Fruit fly (Drosophila melanogaster) whole organism, embryonic: ENCODE measurements around the gene Cyp310a1.

Source experiments
- Blimp-1 ChIP-seq: fragments of 200-800 bp; sonication (Bioruptor generic); optimal IDR thresholded peaks from 3 replicates; lab custom pipeline; 2018; ENCODE audit warnings: missing biosample characterization, missing genetic modification characterization, mild to moderate bottlenecking, moderate library complexity, missing genetic modification reagents
- CG10321 ChIP-seq: fragments of 200-800 bp; sonication (Bioruptor generic); IDR thresholded peaks from 2 replicates; pipeline ENCODE4 v1.3.6; 2022; ENCODE audit warnings: missing biosample characterization, missing genetic modification characterization
- CG10979 ChIP-seq: fragments of 200-800 bp; sonication (Bioruptor generic); optimal IDR thresholded peaks from 2 replicates; lab custom pipeline; 2018; ENCODE audit warnings: missing biosample characterization, mild to moderate bottlenecking, missing genetic modification characterization, moderate library complexity
- CG11085 ChIP-seq: fragments of 200-800 bp; sonication (Bioruptor generic); IDR thresholded peaks from 2 replicates; pipeline ENCODE4 v1.3.6; 2022; ENCODE audit warnings: missing biosample characterization, missing genetic modification characterization
- CG11398 ChIP-seq: fragments of 200-800 bp; sonication (Bioruptor generic); optimal IDR thresholded peaks from 2 replicates; lab custom pipeline; 2016; ENCODE audit warnings: missing biosample characterization, missing genetic modification characterization
- CG11695 ChIP-seq: fragments of 200-800 bp; sonication (Bioruptor generic); IDR thresholded peaks from 3 replicates; pipeline ENCODE4 v1.3.6; 2022; ENCODE audit warnings: missing biosample characterization, missing genetic modification characterization
- CG12659 ChIP-seq: fragments of 200-800 bp; sonication (Bioruptor generic); optimal IDR thresholded peaks from 3 replicates; lab custom pipeline; 2017; ENCODE audit warnings: mild to moderate bottlenecking, missing biosample characterization, missing genetic modification reagents, missing genetic modification characterization
- CG13424 ChIP-seq: fragments of 200-800 bp; sonication (Bioruptor generic); optimal IDR thresholded peaks from 2 replicates; lab custom pipeline; 2019; ENCODE audit warnings: missing biosample characterization, mild to moderate bottlenecking, missing genetic modification characterization, moderate library complexity
- CG15269 ChIP-seq: fragments of 200-800 bp; sonication (Bioruptor generic); optimal IDR thresholded peaks from 2 replicates; lab custom pipeline; 2018; ENCODE audit warnings: missing biosample characterization, mild to moderate bottlenecking, missing genetic modification characterization, moderate library complexity
- CG15479 ChIP-seq: fragments of 200-800 bp; sonication (Bioruptor generic); optimal IDR thresholded peaks from 3 replicates; lab custom pipeline; 2019; ENCODE audit warnings: missing biosample characterization, mild to moderate bottlenecking, missing genetic modification characterization, moderate library complexity
- CG16863 ChIP-seq: fragments of 200-800 bp; sonication (Bioruptor generic); optimal IDR thresholded peaks from 3 replicates; lab custom pipeline; 2016; ENCODE audit warnings: missing biosample characterization, missing genetic modification characterization
- CG2678 ChIP-seq: fragments of 200-800 bp; sonication (Bioruptor generic); optimal IDR thresholded peaks from 3 replicates; lab custom pipeline; 2019; ENCODE audit warnings: missing biosample characterization, mild to moderate bottlenecking, missing genetic modification characterization, moderate library complexity
- CG30431 ChIP-seq: fragments of 200-800 bp; sonication (Bioruptor generic); optimal IDR thresholded peaks from 2 replicates; lab custom pipeline; 2017; ENCODE audit warnings: missing biosample characterization, missing genetic modification characterization
- CG31365 ChIP-seq: fragments of 200-800 bp; sonication (Bioruptor generic); optimal IDR thresholded peaks from 2 replicates; lab custom pipeline; 2018; ENCODE audit warnings: missing biosample characterization, mild to moderate bottlenecking, missing genetic modification characterization
- CG31388 ChIP-seq: fragments of 200-800 bp; sonication (Bioruptor generic); optimal IDR thresholded peaks from 2 replicates; lab custom pipeline; 2016; ENCODE audit warnings: missing biosample characterization, missing genetic modification characterization
- CG33213 ChIP-seq: fragments of 200-800 bp; sonication (Bioruptor generic); optimal IDR thresholded peaks from 3 replicates; lab custom pipeline; 2016; ENCODE audit warnings: missing biosample characterization, missing genetic modification characterization
- CG4404 ChIP-seq: fragments of 200-800 bp; sonication (Bioruptor generic); IDR thresholded peaks from 2 replicates; pipeline ENCODE4 v1.3.6; 2022; ENCODE audit warnings: missing biosample characterization, missing genetic modification characterization
- CG4730 ChIP-seq: fragments of 200-800 bp; sonication (Bioruptor generic); IDR thresholded peaks from 2 replicates; pipeline ENCODE4 v1.3.6; 2022; ENCODE audit warnings: missing biosample characterization, missing genetic modification characterization
- CG7745 ChIP-seq: fragments of 200-800 bp; sonication (Bioruptor generic); optimal IDR thresholded peaks from 2 replicates; lab custom pipeline; 2018; ENCODE audit warnings: missing biosample characterization, mild to moderate bottlenecking, missing genetic modification characterization, moderate library complexity
- CG7839 ChIP-seq: fragments of 200-800 bp; sonication (Bioruptor generic); optimal IDR thresholded peaks from 3 replicates; lab custom pipeline; 2018; ENCODE audit warnings: missing biosample characterization, mild to moderate bottlenecking, missing genetic modification characterization, moderate library complexity
- CG8478 ChIP-seq: fragments of >200 bp; optimal IDR thresholded peaks from 2 replicates; lab custom pipeline; 2018
- CG9876 ChIP-seq: fragments of 200-800 bp; sonication (Bioruptor generic); optimal IDR thresholded peaks from 2 replicates; lab custom pipeline; 2016; ENCODE audit warnings: missing biosample characterization, missing genetic modification characterization
- CoRest ChIP-seq: fragments of 200-800 bp; sonication (Bioruptor generic); optimal IDR thresholded peaks from 3 replicates; lab custom pipeline; 2018; ENCODE audit warnings: missing biosample characterization, mild to moderate bottlenecking, missing genetic modification characterization, moderate library complexity
- D19B ChIP-seq: fragments of 200-800 bp; sonication (Bioruptor generic); optimal IDR thresholded peaks from 2 replicates; lab custom pipeline; 2017; ENCODE audit warnings: missing biosample characterization, mild to moderate bottlenecking, missing genetic modification characterization
- Dfd ChIP-seq, 2 experiments: fragments of >200 bp; optimal IDR thresholded peaks; 2 replicates each; lab custom pipeline; 2017; ENCODE audit warnings: missing biosample characterization in 2 of 2, missing genetic modification characterization in 2 of 2
- Dip3 ChIP-seq: fragments of 200-800 bp; sonication (Bioruptor generic); optimal IDR thresholded peaks from 3 replicates; lab custom pipeline; 2016; ENCODE audit warnings: missing biosample characterization, missing genetic modification characterization
- Neu2 ChIP-seq: fragments of 200-800 bp; sonication (Bioruptor generic); optimal IDR thresholded peaks from 3 replicates; lab custom pipeline; 2016; ENCODE audit warnings: missing biosample characterization, missing genetic modification characterization, borderline replicate concordance
- Scr ChIP-seq: fragments of 200-800 bp; sonication (Bioruptor generic); IDR thresholded peaks from 2 replicates; pipeline ENCODE4 v1.3.6; 2022; ENCODE audit warnings: missing biosample characterization, missing genetic modification characterization; ENCODE audit not compliant: partially characterized antibody
- ab ChIP-seq: fragments of 200-800 bp; sonication (Bioruptor generic); optimal IDR thresholded peaks from 2 replicates; lab custom pipeline; 2016; ENCODE audit warnings: missing biosample characterization, missing genetic modification characterization
- ap ChIP-seq: fragments of 200-800 bp; sonication (Bioruptor generic); IDR thresholded peaks from 2 replicates; pipeline ENCODE4 v1.3.6; 2022; ENCODE audit warnings: missing biosample characterization, missing genetic modification characterization
- cad ChIP-seq: fragments of >200 bp; optimal IDR thresholded peaks from 2 replicates; lab custom pipeline; 2017; ENCODE audit warnings: missing biosample characterization, missing genetic modification characterization
- cato ChIP-seq: fragments of 200-800 bp; sonication (Bioruptor generic); optimal IDR thresholded peaks from 2 replicates; lab custom pipeline; 2016; ENCODE audit warnings: missing biosample characterization, missing genetic modification characterization, borderline replicate concordance
- cwo ChIP-seq: fragments of 200-800 bp; sonication (Bioruptor generic); optimal IDR thresholded peaks from 3 replicates; lab custom pipeline; 2017; ENCODE audit warnings: missing biosample characterization, missing genetic modification characterization, mild to moderate bottlenecking, moderate library complexity, missing genetic modification reagents
- gcm ChIP-seq: fragments of 200-800 bp; sonication (Bioruptor generic); optimal IDR thresholded peaks from 2 replicates; lab custom pipeline; 2019; ENCODE audit warnings: missing biosample characterization, mild to moderate bottlenecking, missing genetic modification characterization, moderate library complexity
- hbn ChIP-seq: fragments of 200-800 bp; sonication (Bioruptor generic); IDR thresholded peaks from 2 replicates; pipeline ENCODE4 v1.3.6; 2022; ENCODE audit warnings: missing biosample characterization, missing genetic modification characterization; ENCODE audit not compliant: partially characterized antibody
- insv ChIP-seq, 2 experiments: fragments of 200-800 bp; sonication (Bioruptor generic); optimal IDR thresholded peaks; 3 replicates each; lab custom pipeline; 2016 to 2018; ENCODE audit warnings: missing biosample characterization in 2 of 2, missing genetic modification characterization in 2 of 2
- lilli ChIP-seq: fragments of 200-800 bp; sonication (Bioruptor generic); optimal IDR thresholded peaks from 3 replicates; lab custom pipeline; 2016; ENCODE audit warnings: missing biosample characterization, missing genetic modification characterization
- nerfin-2 ChIP-seq: fragments of 200-800 bp; sonication (Bioruptor generic); IDR thresholded peaks from 2 replicates; pipeline ENCODE4 v1.3.6; 2022; ENCODE audit warnings: missing biosample characterization, missing genetic modification characterization; ENCODE audit not compliant: partially characterized antibody
- p53 ChIP-seq: fragments of 200-800 bp; sonication (Bioruptor generic); optimal IDR thresholded peaks from 2 replicates; lab custom pipeline; 2016; ENCODE audit warnings: missing biosample characterization, missing genetic modification characterization
- pfk ChIP-seq: fragments of 200-800 bp; sonication (Bioruptor generic); optimal IDR thresholded peaks from 2 replicates; lab custom pipeline; 2018; ENCODE audit warnings: missing biosample characterization, mild to moderate bottlenecking, missing genetic modification characterization, moderate library complexity
- sima ChIP-seq: fragments of 200-800 bp; sonication (Bioruptor generic); optimal IDR thresholded peaks from 2 replicates; lab custom pipeline; 2016; ENCODE audit warnings: missing biosample characterization, missing genetic modification characterization
- sob ChIP-seq: fragments of 200-800 bp; sonication (Bioruptor generic); IDR thresholded peaks from 2 replicates; pipeline ENCODE4 v1.3.6; 2022; ENCODE audit warnings: missing biosample characterization, missing genetic modification characterization
- toy ChIP-seq: fragments of 200-800 bp; sonication (Bioruptor generic); IDR thresholded peaks from 2 replicates; pipeline ENCODE4 v1.3.6; 2022; ENCODE audit warnings: missing biosample characterization, missing genetic modification characterization
- twi ChIP-seq: fragments of 200-800 bp; optimal IDR thresholded peaks from 2 replicates; lab custom pipeline; 2019; ENCODE audit warnings: missing biosample characterization, mild to moderate bottlenecking, missing genetic modification characterization, moderate library complexity
- tx ChIP-seq: fragments of 200-800 bp; sonication (Bioruptor generic); optimal IDR thresholded peaks from 2 replicates; lab custom pipeline; 2016; ENCODE audit warnings: missing biosample characterization, missing genetic modification characterization
- unc-4 ChIP-seq: fragments of 200-800 bp; sonication (Bioruptor generic); IDR thresholded peaks from 2 replicates; pipeline ENCODE4 v1.3.6; 2022; ENCODE audit warnings: missing biosample characterization, missing genetic modification characterization; ENCODE audit not compliant: partially characterized antibody
- unpg ChIP-seq: fragments of 200-800 bp; sonication (Bioruptor generic); optimal IDR thresholded peaks from 3 replicates; lab custom pipeline; 2018; ENCODE audit warnings: missing biosample characterization, mild to moderate bottlenecking, missing genetic modification characterization, moderate library complexity
- vvl ChIP-seq: fragments of 200-800 bp; sonication (Bioruptor generic); IDR thresholded peaks from 2 replicates; pipeline ENCODE4 v1.3.6; 2022; ENCODE audit warnings: missing biosample characterization, missing genetic modification characterization

Cyp310a1 gene

DNA sequence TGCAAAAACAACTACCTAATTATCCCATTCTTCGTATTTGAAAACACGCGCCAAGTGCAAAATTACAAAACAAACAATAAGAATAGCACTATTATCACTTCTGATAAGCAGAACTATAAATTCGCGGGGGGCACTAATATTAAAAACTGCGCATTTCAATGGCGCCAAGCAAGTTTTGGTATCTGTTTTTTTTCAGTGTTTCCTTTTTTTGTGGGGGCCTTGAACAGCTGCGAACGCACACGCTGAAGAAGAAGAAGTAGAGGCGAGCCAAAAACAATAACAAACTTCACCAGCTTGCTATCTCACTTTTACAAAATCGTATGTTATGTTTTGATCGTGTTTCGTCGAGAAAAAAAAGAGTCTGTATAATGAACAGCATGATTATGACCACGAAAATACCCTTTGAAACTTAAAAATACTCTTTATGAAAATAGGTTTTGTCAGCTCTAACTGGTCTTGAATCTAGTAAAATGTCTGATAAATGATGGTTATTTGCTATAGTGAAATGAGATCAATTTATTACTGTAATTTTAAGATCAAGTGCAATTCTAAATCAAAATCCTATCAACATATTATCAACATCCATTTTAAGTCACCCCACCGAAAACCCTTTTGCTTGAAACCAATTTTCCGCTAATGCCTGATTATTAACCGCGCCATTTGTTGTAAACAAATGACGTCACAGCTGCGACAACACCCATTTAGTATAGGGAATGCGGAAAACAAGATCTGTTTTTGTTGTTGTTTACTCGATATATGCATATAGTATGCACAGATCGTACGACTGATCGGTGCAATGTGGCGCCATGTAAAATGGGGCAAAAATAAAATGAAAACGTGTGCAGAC is 41.3 kb upstream of the Cyp310a1 start (continued):
- TF ChIP-seq unpg (GFP tag; lab: Kevin White, UChicago) (peak; percentile 59), CG12659 (GFP tag; lab: Kevin White, UChicago) (peak; percentile 50), CoRest (tag; lab: Kevin White, UChicago) (peak; percentile 13), CG15269 (tag; lab: Kevin White, UChicago) (peak; percentile 45), Dfd (GFP tag; optimal IDR thresholded peaks at IDR 0.05; lab: Kevin White, UChicago) (no peak), ap (peak; percentile 60), cato (GFP tag; lab: Kevin White, UChicago) (peak; percentile 2), CG31365 (tag; lab: Kevin White, UChicago) (no peak), CG10979 (tag; lab: Kevin White, UChicago) (peak; percentile 12), Neu2 (GFP tag; lab: Kevin White, UChicago) (no peak), tx (peak; percentile 49), D19B (GFP tag; lab: Kevin White, UChicago) (peak; percentile 83), CG9876 (GFP tag; lab: Kevin White, UChicago) (peak; percentile 48), CG33213 (GFP tag; lab: Kevin White, UChicago) (peak; percentile 44), cwo (GFP tag; lab: Kevin White, UChicago) (peak; percentile 75), Blimp-1 (GFP tag; lab: Kevin White, UChicago) (peak; percentile 48), Scr (GFP tag; lab: Robert Waterston, UW) (0 out of 2 replicates have a peak, but pooled peaks have one; percentile 12), sob (GFP tag; lab: Robert Waterston, UW) (peak; percentile 37; the same call in 1 of the 2 replicates), CG30431 (GFP tag; lab: Kevin White, UChicago) (no peak), CG2678 (peak; percentile 46), CG13424 (tag; lab: Kevin White, UChicago) (peak; percentile 60), CG4730 (GFP tag; lab: Robert Waterston, UW) (peak; percentile 61), CG7745 (tag; lab: Kevin White, UChicago) (no peak), Dip3 (GFP tag; lab: Kevin White, UChicago) (peak; percentile 61), p53 (GFP tag; lab: Kevin White, UChicago) (no peak), CG7839 (tag; lab: Kevin White, UChicago) (peak; percentile 48), CG31388 (peak; percentile 35), CG15479 (no peak), insv (GFP tag; optimal IDR thresholded peaks at IDR 0.05; lab: Kevin White, UChicago) (no peak), unc-4 (no peak), CG8478 (lab: Kevin White, UChicago) (no peak), nerfin-2 (GFP tag; lab: Robert Waterston, UW) (no peak), CG10321 (GFP tag; lab: Robert Waterston, UW) (peak; percentile 45; the same call in 1 of the 2 replicates), cad (GFP tag; lab: Kevin White, UChicago) (no peak), CG11398 (peak; percentile 19), CG16863 (GFP tag; lab: Kevin White, UChicago) (peak; percentile 26), toy (GFP tag; lab: Robert Waterston, UW) (0 out of 2 replicates have a peak, but pooled peaks have one; percentile 5), CG4404 (GFP tag; lab: Robert Waterston, UW) (no peak), twi (tag; lab: Kevin White, UChicago) (no peak), vvl (GFP tag; lab: Robert Waterston, UW) (peak; percentile 73), sima (GFP tag; lab: Kevin White, UChicago) (no peak), CG11085 (0 out of 2 replicates have a peak, but pooled peaks have one; percentile 38), hbn (no peak), pfk (GFP tag; lab: Kevin White, UChicago) (no peak), gcm (GFP tag; lab: Kevin White, UChicago) (no peak), ab (GFP tag; lab: Kevin White, UChicago) (peak; percentile 27), lilli (peak; percentile 79), CG11695 (GFP tag; lab: Robert Waterston, UW) (peak; percentile 36; the same call in 1 of the 3 replicates)
